Fruit fly (Drosophila melanogaster) whole organism, embryonic: ENCODE measurements around the gene Z600.
A peak's percentile ranks its signal among the peaks of the same experiment; 100 is the strongest.

Experiments
- ATbp ChIP-seq: fragments of 200-800 bp; sonication (Bioruptor generic); optimal IDR thresholded peaks from 2 replicates; lab custom pipeline; 2017; ENCODE audit warnings: missing biosample characterization, mild to moderate bottlenecking, missing genetic modification characterization, missing genetic modification reagents
- Bgb ChIP-seq: fragments of 200-800 bp; sonication (Bioruptor generic); IDR thresholded peaks from 2 replicates; pipeline ENCODE4 v1.3.6; 2022; ENCODE audit warnings: missing biosample characterization, missing genetic modification characterization; ENCODE audit not compliant: partially characterized antibody
- CG10321 ChIP-seq: fragments of 200-800 bp; sonication (Bioruptor generic); IDR thresholded peaks from 2 replicates; pipeline ENCODE4 v1.3.6; 2022; ENCODE audit warnings: missing biosample characterization, missing genetic modification characterization
- CG11456 ChIP-seq: fragments of 200-800 bp; sonication (Bioruptor generic); IDR thresholded peaks from 3 replicates; pipeline ENCODE4 v1.3.6; 2022; ENCODE audit warnings: missing biosample characterization, missing genetic modification characterization
- CG11695 ChIP-seq: fragments of 200-800 bp; sonication (Bioruptor generic); IDR thresholded peaks from 3 replicates; pipeline ENCODE4 v1.3.6; 2022; ENCODE audit warnings: missing biosample characterization, missing genetic modification characterization
- CG14667 ChIP-seq: fragments of 200-800 bp; sonication (Bioruptor generic); IDR thresholded peaks from 2 replicates; pipeline ENCODE4 v1.3.6; 2022; ENCODE audit warnings: missing biosample characterization, missing genetic modification characterization
- CG16779 ChIP-seq: fragments of 200-800 bp; sonication (Bioruptor generic); IDR thresholded peaks from 2 replicates; pipeline ENCODE4 v1.3.6; 2022; ENCODE audit warnings: missing biosample characterization, missing genetic modification characterization
- CG17385 ChIP-seq: fragments of 200-800 bp; sonication (Bioruptor generic); optimal IDR thresholded peaks from 3 replicates; lab custom pipeline; 2018; ENCODE audit warnings: missing biosample characterization, mild to moderate bottlenecking, missing genetic modification characterization
- CG17802 ChIP-seq: fragments of 200-800 bp; sonication (Bioruptor generic); optimal IDR thresholded peaks from 2 replicates; lab custom pipeline; 2018; ENCODE audit warnings: missing biosample characterization, mild to moderate bottlenecking, missing genetic modification characterization, moderate library complexity
- CG18619 ChIP-seq: fragments of 200-800 bp; sonication (Bioruptor generic); optimal IDR thresholded peaks from 3 replicates; lab custom pipeline; 2017; ENCODE audit warnings: missing biosample characterization, mild to moderate bottlenecking, missing genetic modification characterization
- CG2889 ChIP-seq: fragments of 200-800 bp; sonication (Bioruptor generic); IDR thresholded peaks from 3 replicates; pipeline ENCODE4 v1.3.6; 2022; ENCODE audit warnings: missing biosample characterization, missing genetic modification characterization
- CG31388 ChIP-seq: fragments of 200-800 bp; sonication (Bioruptor generic); optimal IDR thresholded peaks from 2 replicates; lab custom pipeline; 2016; ENCODE audit warnings: missing biosample characterization, missing genetic modification characterization
- CG42726 ChIP-seq: fragments of 200-800 bp; sonication (Bioruptor generic); IDR thresholded peaks from 2 replicates; pipeline ENCODE4 v1.3.6; 2022; ENCODE audit warnings: missing biosample characterization, missing genetic modification characterization; ENCODE audit not compliant: partially characterized antibody
- CG7745 ChIP-seq: fragments of 200-800 bp; sonication (Bioruptor generic); optimal IDR thresholded peaks from 2 replicates; lab custom pipeline; 2018; ENCODE audit warnings: missing biosample characterization, mild to moderate bottlenecking, missing genetic modification characterization, moderate library complexity
- CG9817 ChIP-seq: fragments of 200-800 bp; sonication (Bioruptor generic); optimal IDR thresholded peaks from 2 replicates; lab custom pipeline; 2018; ENCODE audit warnings: missing biosample characterization, mild to moderate bottlenecking, missing genetic modification characterization, moderate library complexity
- Dad ChIP-seq: fragments of 200-800 bp; sonication (Bioruptor generic); optimal IDR thresholded peaks from 3 replicates; lab custom pipeline; 2016; ENCODE audit warnings: missing biosample characterization, missing genetic modification characterization
- Eip74EF ChIP-seq, 2 experiments: fragments of 200-800 bp in 1 of 2; fragments of >200 bp in 1 of 2; sonication (Bioruptor generic) in 1 of 2; optimal IDR thresholded peaks; 2 replicates each; lab custom pipeline; 2017 to 2019; ENCODE audit warnings: missing biosample characterization in 2 of 2, missing genetic modification characterization in 2 of 2, mild to moderate bottlenecking in 1 of 2, moderate library complexity in 1 of 2
- HHEX ChIP-seq: fragments of 200-800 bp; sonication (Bioruptor generic); optimal IDR thresholded peaks from 3 replicates; lab custom pipeline; 2017; ENCODE audit warnings: missing biosample characterization, mild to moderate bottlenecking, missing genetic modification characterization, missing genetic modification reagents
- Hmx ChIP-seq: fragments of 200-800 bp; sonication (Bioruptor generic); optimal IDR thresholded peaks from 2 replicates; lab custom pipeline; 2016; ENCODE audit warnings: missing biosample characterization, missing genetic modification characterization
- Mad ChIP-seq: fragments of 200-800 bp; sonication (Bioruptor generic); optimal IDR thresholded peaks from 2 replicates; lab custom pipeline; 2016; ENCODE audit warnings: missing biosample characterization, missing genetic modification characterization
- NfI ChIP-seq: fragments of 200-800 bp; sonication (Bioruptor generic); optimal IDR thresholded peaks from 3 replicates; lab custom pipeline; 2018; ENCODE audit warnings: missing biosample characterization, mild to moderate bottlenecking, missing genetic modification characterization, moderate library complexity
- Stat92E ChIP-seq, 3 experiments: fragments of >200 bp in 2 of 3; fragments of 200-800 bp in 1 of 3; sonication (Bioruptor generic) in 1 of 3; optimal IDR thresholded peaks; 2 replicates each; lab custom pipeline; 2017 to 2019; ENCODE audit warnings: missing biosample characterization in 3 of 3, missing genetic modification characterization in 3 of 3, mild to moderate bottlenecking in 1 of 3, moderate library complexity in 1 of 3
- ac ChIP-seq: fragments of 200-800 bp; sonication (Bioruptor generic); optimal IDR thresholded peaks from 3 replicates; lab custom pipeline; 2017; ENCODE audit warnings: missing biosample characterization, mild to moderate bottlenecking, missing genetic modification characterization
- ap ChIP-seq: fragments of 200-800 bp; sonication (Bioruptor generic); IDR thresholded peaks from 2 replicates; pipeline ENCODE4 v1.3.6; 2022; ENCODE audit warnings: missing biosample characterization, missing genetic modification characterization
- bab2 ChIP-seq: fragments of 200-800 bp; sonication (Bioruptor generic); optimal IDR thresholded peaks from 2 replicates; lab custom pipeline; 2016; ENCODE audit warnings: missing biosample characterization, missing genetic modification characterization
- bowl ChIP-seq: fragments of 200-800 bp; sonication (Bioruptor generic); IDR thresholded peaks from 2 replicates; pipeline ENCODE4 v1.3.6; 2022; ENCODE audit warnings: missing biosample characterization, missing genetic modification characterization
- cwo ChIP-seq: fragments of 200-800 bp; sonication (Bioruptor generic); optimal IDR thresholded peaks from 3 replicates; lab custom pipeline; 2017; ENCODE audit warnings: missing biosample characterization, missing genetic modification characterization, mild to moderate bottlenecking, moderate library complexity, missing genetic modification reagents
- ewg ChIP-seq: fragments of 200-800 bp; sonication (Bioruptor generic); optimal IDR thresholded peaks from 3 replicates; lab custom pipeline; 2017; ENCODE audit warnings: mild to moderate bottlenecking, missing biosample characterization, missing genetic modification reagents, missing genetic modification characterization
- her ChIP-seq: fragments of 200-800 bp; sonication (Bioruptor generic); optimal IDR thresholded peaks from 2 replicates; lab custom pipeline; 2016; ENCODE audit warnings: missing biosample characterization, missing genetic modification characterization
- lab ChIP-seq: fragments of 200-800 bp; sonication (Bioruptor generic); optimal IDR thresholded peaks from 3 replicates; lab custom pipeline; 2017; ENCODE audit warnings: missing biosample characterization, missing genetic modification characterization, mild to moderate bottlenecking, moderate library complexity, missing genetic modification reagents
- odd ChIP-seq: fragments of 200-800 bp; sonication (Bioruptor generic); optimal IDR thresholded peaks from 2 replicates; lab custom pipeline; 2017; ENCODE audit warnings: missing biosample characterization, mild to moderate bottlenecking, missing genetic modification characterization
- pho ChIP-seq: fragments of 200-800 bp; sonication (Bioruptor generic); optimal IDR thresholded peaks from 2 replicates; lab custom pipeline; 2016; ENCODE audit warnings: missing biosample characterization, missing genetic modification characterization
- psq ChIP-seq: fragments of 200-800 bp; sonication (Bioruptor generic); optimal IDR thresholded peaks from 2 replicates; lab custom pipeline; 2017; ENCODE audit warnings: missing biosample characterization, missing genetic modification characterization
- slbo ChIP-seq: fragments of 200-800 bp; sonication (Bioruptor generic); IDR thresholded peaks from 2 replicates; pipeline ENCODE4 v1.3.6; 2022; ENCODE audit warnings: missing biosample characterization, missing genetic modification characterization
- trem ChIP-seq: fragments of 200-800 bp; optimal IDR thresholded peaks from 3 replicates; lab custom pipeline; 2019; ENCODE audit warnings: missing biosample characterization, mild to moderate bottlenecking, missing genetic modification characterization, moderate library complexity
- unc-4 ChIP-seq: fragments of 200-800 bp; sonication (Bioruptor generic); IDR thresholded peaks from 2 replicates; pipeline ENCODE4 v1.3.6; 2022; ENCODE audit warnings: missing biosample characterization, missing genetic modification characterization; ENCODE audit not compliant: partially characterized antibody

The Z600 gene

dm6 chr3L:15494599-15495271, 14.1 kb upstream of the Z600 start (continued):
- peak; percentile 25 for TF ChIP-seq lab (GFP tag; lab: Kevin White, UChicago)

- TF ChIP-seq bowl: no peak
Observed at dm6 chr3L:15495449-15495848, 13.4 kb upstream of the Z600 start, which contains the start of gene CG12355. Gene CG12355 (minus strand): TSS chr3L:15495549.

dm6 chr3L:15496274-15496673, 12.6 kb upstream of the Z600 start, which contains the start of gene CG13455:
Gene CG13455 (plus strand): TSS chr3L:15496574.
- TF ChIP-seq CG11456 (no peak), trem (no peak), CG9817 (no peak), psq (GFP tag; lab: Kevin White, UChicago) (no peak), Bgb (no peak), bab2 (GFP tag; lab: Kevin White, UChicago) (no peak), ap (GFP tag; lab: Robert Waterston, UW) (no peak), slbo (GFP tag; lab: Robert Waterston, UW) (no peak), Stat92E (GFP tag; optimal IDR thresholded peaks at IDR 0.05; lab: Kevin White, UChicago) (no peak), CG31388 (no peak), HHEX (GFP tag; lab: Kevin White, UChicago) (no peak), Dad (no peak), CG7745 (tag; lab: Kevin White, UChicago) (no peak), CG42726 (GFP tag; lab: Robert Waterston, UW) (no peak), CG18619 (GFP tag; lab: Kevin White, UChicago) (no peak), unc-4 (GFP tag; lab: Robert Waterston, UW) (no peak), Eip74EF (GFP tag; optimal IDR thresholded peaks at IDR 0.05; lab: Kevin White, UChicago) (no peak), ac (GFP tag; lab: Kevin White, UChicago) (no peak), ewg (GFP tag; lab: Kevin White, UChicago) (no peak)

- TF ChIP-seq CG17802 (tag; lab: Kevin White, UChicago) (no peak), Hmx (GFP tag; lab: Kevin White, UChicago) (no peak), CG10321 (GFP tag; lab: Robert Waterston, UW) (no peak), pho (no peak), cwo (GFP tag; lab: Kevin White, UChicago) (no peak), her (GFP tag; lab: Kevin White, UChicago) (no peak), CG14667 (GFP tag; lab: Robert Waterston, UW) (no peak), CG11695 (GFP tag; lab: Robert Waterston, UW) (no peak), ATbp (GFP tag; lab: Kevin White, UChicago) (no peak), CG2889 (GFP tag; lab: Robert Waterston, UW) (no peak), CG16779 (no peak), CG17385 (GFP tag; lab: Kevin White, UChicago) (no peak), NfI (GFP tag; lab: Kevin White, UChicago) (no peak), odd (GFP tag; lab: Kevin White, UChicago) (no peak), Mad (no peak)
Observed at dm6 chr3L:15497902-15498301, 11.0 kb upstream of the Z600 start, which contains the start of gene CG7276. Gene CG7276 (plus strand): TSS chr3L:15498202.
